Worm (Caenorhabditis elegans) whole organism, late embryonic: Measurements from ENCODE around the gene srw-84.

ENCODE experiments used
- K02D7.2 ChIP-seq: sonication (generic microtip); optimal IDR thresholded peaks from 2 replicates; lab custom pipeline; 2017; ENCODE audit warnings: mild to moderate bottlenecking, missing genetic modification characterization, missing compliant biosample characterization
- K09A11.1 ChIP-seq: sonication (generic microtip); optimal IDR thresholded peaks from 2 replicates; lab custom pipeline; 2017; ENCODE audit warnings: antibody characterized with exemption, mild to moderate bottlenecking, missing genetic modification characterization, missing compliant biosample characterization; ENCODE audit not compliant: insufficient read depth
- Y22D7AL.16 ChIP-seq: sonication (generic microtip); optimal IDR thresholded peaks from 2 replicates; lab custom pipeline; 2016; ENCODE audit warnings: missing genetic modification characterization, missing compliant biosample characterization
- ama-1 ChIP-seq: fragments of 150-350 bp; optimal IDR thresholded peaks from 2 replicates; lab custom pipeline; 2014
- ceh-14 ChIP-seq: sonication (generic microtip); optimal IDR thresholded peaks from 2 replicates; lab custom pipeline; 2016; ENCODE audit warnings: missing genotype, missing genetic modification characterization, missing compliant biosample characterization
- ceh-19 ChIP-seq: fragments of 200-800 bp; sonication (Bioruptor generic); optimal IDR thresholded peaks from 2 replicates; lab custom pipeline; 2018; ENCODE audit warnings: mild to moderate bottlenecking, missing genetic modification characterization, missing compliant biosample characterization
- ceh-22 ChIP-seq: sonication (generic microtip); optimal IDR thresholded peaks from 2 replicates; lab custom pipeline; 2017; ENCODE audit warnings: missing biosample characterization, missing genetic modification characterization
- ceh-24 ChIP-seq: sonication (generic microtip); optimal IDR thresholded peaks from 2 replicates; lab custom pipeline; 2016; ENCODE audit warnings: mild to moderate bottlenecking, missing genetic modification characterization, missing compliant biosample characterization
- ceh-30 ChIP-seq: fragments of 150-350 bp; optimal IDR thresholded peaks from 2 replicates; lab custom pipeline; 2014; ENCODE audit warnings: missing biosample characterization, missing genetic modification characterization
- ceh-31 ChIP-seq: sonication (generic microtip); optimal IDR thresholded peaks from 2 replicates; lab custom pipeline; 2016; ENCODE audit warnings: missing genetic modification characterization, missing compliant biosample characterization
- ceh-45 ChIP-seq: fragments of 200-800 bp; sonication (Bioruptor generic); IDR thresholded peaks from 2 replicates; pipeline ENCODE4 v1.3.6; 2022; ENCODE audit warnings: missing genetic modification reagents, missing genetic modification characterization, missing compliant biosample characterization
- ceh-48 ChIP-seq: sonication (generic microtip); optimal IDR thresholded peaks from 2 replicates; lab custom pipeline; 2016; ENCODE audit warnings: missing genetic modification characterization, inconsistent platforms, missing compliant biosample characterization
- che-1 ChIP-seq: sonication (generic microtip); optimal IDR thresholded peaks from 2 replicates; lab custom pipeline; 2016; ENCODE audit warnings: mild to moderate bottlenecking, missing genetic modification characterization, missing compliant biosample characterization
- dve-1 ChIP-seq: sonication (generic microtip); optimal IDR thresholded peaks from 2 replicates; lab custom pipeline; 2017; ENCODE audit warnings: antibody characterized with exemption, mild to moderate bottlenecking, missing genetic modification characterization, missing compliant biosample characterization
- elt-2 ChIP-seq: sonication (generic microtip); optimal IDR thresholded peaks from 2 replicates; lab custom pipeline; 2016; ENCODE audit warnings: missing genetic modification reagents, missing genetic modification characterization, missing compliant biosample characterization
- ets-4 ChIP-seq: sonication (generic microtip); optimal IDR thresholded peaks from 2 replicates; lab custom pipeline; 2016; ENCODE audit warnings: missing genetic modification characterization, missing compliant biosample characterization
- eyg-1 ChIP-seq: sonication (generic microtip); optimal IDR thresholded peaks from 2 replicates; lab custom pipeline; 2016; ENCODE audit warnings: missing genotype, missing genetic modification characterization, missing compliant biosample characterization
- fax-1 ChIP-seq: sonication (generic microtip); optimal IDR thresholded peaks from 2 replicates; lab custom pipeline; 2016; ENCODE audit warnings: missing genotype, missing genetic modification characterization, missing compliant biosample characterization
- fkh-10 ChIP-seq: fragments of 150-350 bp; optimal IDR thresholded peaks from 2 replicates; lab custom pipeline; 2014; ENCODE audit warnings: missing biosample characterization, missing genetic modification reagents, missing genetic modification characterization
- gmeb-2 ChIP-seq: sonication (generic microtip); optimal IDR thresholded peaks from 2 replicates; lab custom pipeline; 2016; ENCODE audit warnings: missing genetic modification characterization, inconsistent platforms, missing compliant biosample characterization
- hlh-15 ChIP-seq: sonication (generic microtip); optimal IDR thresholded peaks from 2 replicates; lab custom pipeline; 2016; ENCODE audit warnings: missing genetic modification characterization, missing compliant biosample characterization
- hlh-6 ChIP-seq: sonication (generic microtip); optimal IDR thresholded peaks from 2 replicates; lab custom pipeline; 2016; ENCODE audit warnings: missing genotype, missing genetic modification characterization, missing compliant biosample characterization
- lim-6 ChIP-seq: sonication (generic microtip); optimal IDR thresholded peaks from 2 replicates; lab custom pipeline; 2016; ENCODE audit warnings: missing genetic modification characterization, missing compliant biosample characterization
- mec-3 ChIP-seq: sonication (generic microtip); optimal IDR thresholded peaks from 2 replicates; lab custom pipeline; 2016; ENCODE audit warnings: borderline replicate concordance, missing genetic modification characterization, missing compliant biosample characterization
- nhr-11 ChIP-seq: fragments of 150-350 bp; optimal IDR thresholded peaks from 2 replicates; lab custom pipeline; 2014; ENCODE audit warnings: missing biosample characterization, missing genetic modification characterization
- npax-4 ChIP-seq: sonication (generic microtip); optimal IDR thresholded peaks from 2 replicates; lab custom pipeline; 2016; ENCODE audit warnings: missing genetic modification characterization, missing compliant biosample characterization
- odd-2 ChIP-seq: sonication (generic microtip); optimal IDR thresholded peaks from 2 replicates; lab custom pipeline; 2017; ENCODE audit warnings: antibody characterized with exemption, mild to moderate bottlenecking, missing genetic modification characterization, missing compliant biosample characterization
- pag-3 ChIP-seq: sonication (generic microtip); optimal IDR thresholded peaks from 2 replicates; lab custom pipeline; 2016; ENCODE audit warnings: missing compliant biosample characterization, missing genetic modification characterization, borderline replicate concordance
- pat-9 ChIP-seq: fragments of 200-800 bp; sonication (Bioruptor generic); optimal IDR thresholded peaks from 2 replicates; lab custom pipeline; 2018; ENCODE audit warnings: mild to moderate bottlenecking, missing genetic modification characterization, moderate library complexity, missing compliant biosample characterization
- pha-2 ChIP-seq: sonication (generic microtip); optimal IDR thresholded peaks from 2 replicates; lab custom pipeline; 2017; ENCODE audit warnings: mild to moderate bottlenecking, missing genetic modification characterization, missing compliant biosample characterization
- pros-1 ChIP-seq: fragments of 150-350 bp; optimal IDR thresholded peaks from 2 replicates; lab custom pipeline; 2014; ENCODE audit warnings: missing biosample characterization, missing genetic modification reagents, missing genetic modification characterization
- rnt-1 ChIP-seq: sonication (generic microtip); optimal IDR thresholded peaks from 2 replicates; lab custom pipeline; 2016; ENCODE audit warnings: missing genetic modification characterization, missing compliant biosample characterization
- sox-2 ChIP-seq: fragments of 200-800 bp; sonication (Bioruptor generic); IDR thresholded peaks from 2 replicates; pipeline ENCODE4 v1.3.6; 2022; ENCODE audit warnings: missing genetic modification reagents, missing genetic modification characterization, missing compliant biosample characterization
- unc-3 ChIP-seq, 2 experiments: fragments of 200-800 bp in 1 of 2; sonication (Bioruptor generic) in 1 of 2; sonication (generic microtip) in 1 of 2; conservative IDR thresholded peaks in 1 of 2; optimal IDR thresholded peaks in 1 of 2; 2 replicates each; pipeline versions ENCODE4 v1.3.6 to Lab custom; 2016 to 2022; ENCODE audit warnings: missing compliant biosample characterization in 2 of 2, missing genetic modification characterization in 2 of 2, missing genetic modification reagents in 1 of 2
- unc-42 ChIP-seq: sonication (generic microtip); optimal IDR thresholded peaks from 2 replicates; lab custom pipeline; 2016; ENCODE audit warnings: missing genotype, missing genetic modification characterization, missing compliant biosample characterization
- unc-86 ChIP-seq: sonication (generic microtip); optimal IDR thresholded peaks from 2 replicates; lab custom pipeline; 2016; ENCODE audit warnings: missing genetic modification characterization, missing compliant biosample characterization
- ztf-16 ChIP-seq: sonication (generic microtip); optimal IDR thresholded peaks from 2 replicates; lab custom pipeline; 2017; ENCODE audit warnings: missing genetic modification characterization, missing compliant biosample characterization

Gene srw-84

ce11 chrV:19398882-19399281 lies 17.8 kb downstream of the srw-84 start, which contains the start of gene C25F9.13:
Gene C25F9.13 (minus strand): TSS chrV:19398982.
- no peak for TF ChIP-seq ceh-24 (tag; lab: Kevin White, UChicago)
- no peak for TF ChIP-seq ceh-31 (tag; lab: Kevin White, UChicago)

- TF ChIP-seq odd-2 (tag; lab: Kevin White, UChicago) = no peak
- no peak for TF ChIP-seq ceh-30 (tag; lab: Kevin White, UChicago)
- no peak for TF ChIP-seq hlh-15 (tag; lab: Kevin White, UChicago)
These were observed 19.6 kb downstream of the srw-84 start, which contains the start of gene srw-86 for ce11 chrV:19400619-19401018. Gene srw-86 (minus strand): TSS chrV:19400719.

DNA sequence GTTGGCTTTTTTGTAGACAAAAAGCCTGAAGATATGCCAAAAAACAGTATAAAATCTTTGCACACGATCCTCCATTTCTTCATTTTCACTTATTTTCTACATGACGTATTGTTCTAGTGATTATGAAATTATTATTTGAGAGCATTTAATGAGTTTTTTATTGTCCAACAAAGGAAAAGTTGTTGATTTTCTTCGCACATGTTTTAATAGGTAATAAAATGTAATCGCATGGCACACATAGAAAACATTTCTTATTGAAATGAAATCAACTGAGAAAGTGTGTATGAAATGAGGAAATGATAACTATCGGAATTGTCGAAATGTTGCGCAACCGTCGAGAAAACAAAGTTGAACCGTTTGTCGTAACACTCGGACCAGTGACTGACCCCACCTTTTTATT lies 20.4 kb downstream of the srw-84 start:
- TF ChIP-seq unc-3 (GFP tag; conservative IDR thresholded peaks at IDR 0.05; lab: Robert Waterston, UW) = no peak
- no peak for TF ChIP-seq unc-3 (tag; optimal IDR thresholded peaks at IDR 0.05; lab: Kevin White, UChicago)
- TF ChIP-seq ceh-30 (tag; lab: Kevin White, UChicago) = no peak
- no peak for TF ChIP-seq ceh-45 (GFP tag; lab: Robert Waterston, UW)
- no peak for TF ChIP-seq pag-3 (tag; lab: Kevin White, UChicago)
- no peak for TF ChIP-seq unc-42 (tag; lab: Kevin White, UChicago)
- no peak for TF ChIP-seq pha-2
- TF ChIP-seq hlh-6 (tag; lab: Kevin White, UChicago) = no peak
- TF ChIP-seq fkh-10 = no peak
- TF ChIP-seq K09A11.1 (tag; lab: Kevin White, UChicago) = no peak
- TF ChIP-seq elt-2 = no peak
- no peak for TF ChIP-seq che-1
- no peak for TF ChIP-seq mec-3 (tag; lab: Kevin White, UChicago)

DNA sequence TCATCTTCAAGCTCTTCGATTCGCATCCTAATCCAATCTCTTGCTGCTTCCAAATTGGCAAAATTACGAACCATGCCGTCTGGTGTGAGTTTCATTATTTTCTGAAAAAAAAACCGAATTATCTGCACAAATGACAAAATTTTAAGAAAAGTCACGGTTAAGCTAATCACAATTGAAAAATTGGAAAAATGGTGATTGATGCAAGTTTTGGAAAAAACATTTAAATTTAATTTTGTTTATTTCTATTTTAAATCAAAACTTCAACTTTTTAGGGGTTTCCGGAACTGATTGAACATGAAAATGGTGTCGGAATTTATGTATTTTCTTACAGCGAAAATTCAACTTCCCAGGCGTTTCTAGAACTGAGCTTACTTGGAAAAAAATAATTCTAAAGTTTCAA lies 21.8 kb downstream of the srw-84 start, which contains the start of gene C25F9.12:
Gene C25F9.12, minus strand, starts transcription at position 101 of the 400 bp plus-strand sequence.
- TF ChIP-seq gmeb-2 (tag; lab: Kevin White, UChicago) (no peak), ceh-19 (GFP tag; lab: Kevin White, UChicago) (no peak), eyg-1 (no peak), pag-3 (tag; lab: Kevin White, UChicago) (no peak), fkh-10 (no peak), ets-4 (tag; lab: Kevin White, UChicago) (no peak), sox-2 (no peak), fax-1 (tag; lab: Kevin White, UChicago) (no peak), ceh-48 (tag; lab: Kevin White, UChicago) (no peak), ztf-16 (tag; lab: Kevin White, UChicago) (no peak), ceh-30 (tag; lab: Kevin White, UChicago) (no peak), nhr-11 (tag; lab: Kevin White, UChicago) (no peak)

DNA sequence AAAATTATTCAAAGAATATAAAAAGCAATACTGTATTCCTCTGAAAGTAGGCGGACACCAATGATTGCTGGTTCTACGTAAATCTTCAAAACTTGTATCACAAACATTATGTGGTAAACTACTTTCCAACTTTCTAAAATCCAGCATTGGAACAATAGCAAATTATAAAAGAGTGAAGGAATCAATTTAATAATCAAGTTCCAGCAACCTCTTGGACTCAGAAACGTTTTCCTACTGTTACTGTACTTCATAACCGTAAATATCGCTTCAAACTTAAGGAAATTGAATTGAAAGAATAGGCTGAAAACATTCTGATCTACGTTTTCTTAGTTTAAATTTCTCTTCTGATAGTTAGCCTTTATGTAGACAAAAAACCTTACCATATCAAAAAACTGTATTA lies 22.6 kb downstream of the srw-84 start:
- TF ChIP-seq npax-4 = no peak
- no peak for TF ChIP-seq dve-1
- no peak for TF ChIP-seq pat-9 (tag; lab: Kevin White, UChicago)
- TF ChIP-seq ceh-14 = no peak
- TF ChIP-seq ama-1 (lab: Kevin White, UChicago) = no peak
- no peak for TF ChIP-seq lim-6 (tag; lab: Kevin White, UChicago)
- TF ChIP-seq ceh-48 (tag; lab: Kevin White, UChicago) = no peak
- TF ChIP-seq rnt-1 (tag; lab: Kevin White, UChicago) = no peak
- no peak for TF ChIP-seq fkh-10
- no peak for TF ChIP-seq ceh-24 (tag; lab: Kevin White, UChicago)
- TF ChIP-seq ceh-19 (GFP tag; lab: Kevin White, UChicago) = no peak
- no peak for TF ChIP-seq hlh-15 (tag; lab: Kevin White, UChicago)
- no peak for TF ChIP-seq ets-4 (tag; lab: Kevin White, UChicago)
- no peak for TF ChIP-seq pha-2
- no peak for TF ChIP-seq Y22D7AL.16 (tag; lab: Kevin White, UChicago)
- TF ChIP-seq unc-86 = no peak
- TF ChIP-seq ceh-22 (tag; lab: Kevin White, UChicago) = no peak
- no peak for TF ChIP-seq pros-1
- TF ChIP-seq K02D7.2 (tag; lab: Kevin White, UChicago) = no peak
